Worm (Caenorhabditis elegans): ENCODE data around the gene peli-1.

ce11 chrV:5697581-5697980, 8.0 kb upstream of the peli-1 start:
- TF ChIP-seq fos-1 (tag; optimal IDR thresholded peaks at IDR 0.05) (no peak), tbx-2 (tag; optimal IDR thresholded peaks at IDR 0.05) (no peak), elt-1 (tag; optimal IDR thresholded peaks at IDR 0.05) (no peak), nhr-28 (tag; optimal IDR thresholded peaks at IDR 0.05) (no peak)

Measured in whole organism, L3 larva.